Worm (Caenorhabditis elegans) whole organism, L4 larva: ENCODE data around the gene nhr-28.

Experiments used
- ZK546.5 ChIP-seq, 2 experiments: sonication (generic microtip); optimal IDR thresholded peaks; 2 replicates each; lab custom pipeline; 2017; ENCODE audit warnings: missing biosample characterization in 2 of 2, missing genetic modification characterization in 2 of 2
- daf-19 ChIP-seq: fragments of 200-800 bp; sonication (Bioruptor generic); conservative IDR thresholded peaks from 2 replicates; pipeline ENCODE4 v1.3.6; 2022; ENCODE audit warnings: missing genetic modification characterization, missing compliant biosample characterization
- duxl-1 ChIP-seq: sonication (generic microtip); optimal IDR thresholded peaks from 2 replicates; lab custom pipeline; 2016; ENCODE audit warnings: mild to moderate bottlenecking, missing genetic modification characterization, moderate library complexity, missing compliant biosample characterization; ENCODE audit not compliant: poor library complexity
- dve-1 ChIP-seq: sonication (generic microtip); optimal IDR thresholded peaks from 2 replicates; lab custom pipeline; 2017; ENCODE audit warnings: antibody characterized with exemption, mild to moderate bottlenecking, missing genetic modification characterization, missing compliant biosample characterization; ENCODE audit not compliant: insufficient read depth
- lsy-2 ChIP-seq, 2 experiments: fragments of 150-350 bp in 1 of 2; sonication (generic microtip) in 1 of 2; optimal IDR thresholded peaks; 2 replicates each; lab custom pipeline; 2014 to 2017; ENCODE audit warnings: missing biosample characterization in 2 of 2, missing genetic modification characterization in 2 of 2
- nhr-10 ChIP-seq: fragments of 150-350 bp; optimal IDR thresholded peaks from 2 replicates; lab custom pipeline; 2014; ENCODE audit warnings: missing biosample characterization, missing genetic modification characterization
- nhr-11 ChIP-seq: fragments of 150-350 bp; optimal IDR thresholded peaks from 2 replicates; lab custom pipeline; 2014; ENCODE audit warnings: missing biosample characterization, missing genetic modification characterization
- nhr-25 ChIP-seq: sonication (generic microtip); optimal IDR thresholded peaks from 2 replicates; lab custom pipeline; 2017; ENCODE audit warnings: missing genetic modification characterization, mild to moderate bottlenecking, missing compliant biosample characterization, antibody characterized with exemption, moderate library complexity, borderline replicate concordance; ENCODE audit not compliant: insufficient read depth
- nhr-28 ChIP-seq: fragments of 150-350 bp; optimal IDR thresholded peaks from 2 replicates; lab custom pipeline; 2014; ENCODE audit warnings: missing biosample characterization, missing genetic modification characterization
- nhr-48 ChIP-seq: sonication (generic microtip); optimal IDR thresholded peaks from 2 replicates; lab custom pipeline; 2016; ENCODE audit warnings: mild to moderate bottlenecking, missing genetic modification characterization, missing compliant biosample characterization
- nhr-77 ChIP-seq: fragments of 150-350 bp; optimal IDR thresholded peaks from 2 replicates; lab custom pipeline; 2014; ENCODE audit warnings: missing biosample characterization, missing genetic modification characterization
- unc-62 ChIP-seq, 3 experiments: fragments of 150-350 bp in 1 of 3; sonication (generic microtip); optimal IDR thresholded peaks in 2 of 3; peaks in 1 of 3; 1 replicate in 1 of 3; 2 replicates in 2 of 3; lab custom pipeline; 2014 to 2017; ENCODE audit warnings: missing biosample characterization in 3 of 3, missing genetic modification characterization in 3 of 3, missing genetic modification reagents in 3 of 3, missing genotype in 1 of 3
- zip-11 ChIP-seq: fragments of 200-800 bp; sonication (Bioruptor generic); IDR thresholded peaks from 2 replicates; pipeline ENCODE4 v1.3.6; 2022; ENCODE audit warnings: missing genetic modification characterization, missing compliant biosample characterization

ce11 chrX:16356341-16356740 lies 1.6 kb downstream of the nhr-28 start:
- TF ChIP-seq duxl-1 (no peak), unc-62 (GFP tag; optimal IDR thresholded peaks at IDR 0.05 in 1 of 2; lab: Kevin White, UChicago) (no peak), unc-62 (tag; optimal IDR thresholded peaks at IDR 0.05; lab: Kevin White, UChicago) (no peak), nhr-25 (tag; lab: Kevin White, UChicago) (no peak), nhr-10 (tag; lab: Kevin White, UChicago) (no peak), zip-11 (GFP tag; lab: Robert Waterston, UW) (no peak), nhr-11 (no peak), nhr-77 (tag; lab: Kevin White, UChicago) (no peak), nhr-48 (tag; lab: Kevin White, UChicago) (no peak), ZK546.5 (tag; optimal IDR thresholded peaks at IDR 0.05; lab: Kevin White, UChicago) (no peak), daf-19 (GFP tag; lab: Robert Waterston, UW) (no peak), lsy-2 (tag; optimal IDR thresholded peaks at IDR 0.05; lab: Kevin White, UChicago) (no peak), nhr-28 (no peak), dve-1 (tag; lab: Kevin White, UChicago) (no peak)
